Fruit fly (Drosophila melanogaster) whole organism, wandering third instar larva: ENCODE results near the gene CG14826.

ENCODE experiments used
- Dfd ChIP-seq: fragments of >200 bp; optimal IDR thresholded peaks from 2 replicates; lab custom pipeline; 2017; ENCODE audit warnings: missing biosample characterization, missing genetic modification characterization
- HLH106 ChIP-seq: fragments of 200-800 bp; optimal IDR thresholded peaks from 3 replicates; lab custom pipeline; 2019; ENCODE audit warnings: missing biosample characterization, mild to moderate bottlenecking, missing genetic modification characterization, moderate library complexity
- Jra ChIP-seq: sonication (Bioruptor generic); optimal IDR thresholded peaks from 2 replicates; lab custom pipeline; 2016; ENCODE audit warnings: missing biosample characterization, missing genetic modification characterization
- N ChIP-seq: fragments of >200 bp; optimal IDR thresholded peaks from 2 replicates; lab custom pipeline; 2018; ENCODE audit warnings: missing biosample characterization, missing external identifiers, missing genetic modification characterization
- OdsH ChIP-seq: fragments of 200-800 bp; sonication (Bioruptor generic); optimal IDR thresholded peaks from 2 replicates; lab custom pipeline; 2016; ENCODE audit warnings: missing biosample characterization, mild to moderate bottlenecking, missing genetic modification characterization
- dl ChIP-seq, 2 experiments: fragments of 175-275, 200-275 bp in 1 of 2; fragments of 200-275 bp in 1 of 2; sonication (Bioruptor generic); optimal IDR thresholded peaks; lab custom pipeline; 2018; ENCODE audit warnings: mild to moderate bottlenecking in 2 of 2, missing biosample characterization in 2 of 2, missing genetic modification characterization in 2 of 2, moderate library complexity in 2 of 2; ENCODE audit not compliant: partially characterized antibody in 2 of 2, insufficient read depth in 1 of 2
- lola ChIP-seq: fragments of >200 bp; optimal IDR thresholded peaks from 2 replicates; lab custom pipeline; 2017; ENCODE audit warnings: missing biosample characterization, missing genetic modification characterization
- psq ChIP-seq: fragments of 200-800 bp; sonication (Bioruptor generic); optimal IDR thresholded peaks from 3 replicates; lab custom pipeline; 2017; ENCODE audit warnings: missing biosample characterization, mild to moderate bottlenecking, missing genetic modification characterization, moderate library complexity
- rgr ChIP-seq: fragments of 200-800 bp; sonication (Bioruptor generic); optimal IDR thresholded peaks from 3 replicates; lab custom pipeline; 2016; ENCODE audit warnings: missing biosample characterization, mild to moderate bottlenecking, missing genetic modification characterization
- tai ChIP-seq: sonication (Bioruptor generic); optimal IDR thresholded peaks from 2 replicates; lab custom pipeline; 2016; ENCODE audit warnings: missing biosample characterization, missing genetic modification characterization

DNA sequence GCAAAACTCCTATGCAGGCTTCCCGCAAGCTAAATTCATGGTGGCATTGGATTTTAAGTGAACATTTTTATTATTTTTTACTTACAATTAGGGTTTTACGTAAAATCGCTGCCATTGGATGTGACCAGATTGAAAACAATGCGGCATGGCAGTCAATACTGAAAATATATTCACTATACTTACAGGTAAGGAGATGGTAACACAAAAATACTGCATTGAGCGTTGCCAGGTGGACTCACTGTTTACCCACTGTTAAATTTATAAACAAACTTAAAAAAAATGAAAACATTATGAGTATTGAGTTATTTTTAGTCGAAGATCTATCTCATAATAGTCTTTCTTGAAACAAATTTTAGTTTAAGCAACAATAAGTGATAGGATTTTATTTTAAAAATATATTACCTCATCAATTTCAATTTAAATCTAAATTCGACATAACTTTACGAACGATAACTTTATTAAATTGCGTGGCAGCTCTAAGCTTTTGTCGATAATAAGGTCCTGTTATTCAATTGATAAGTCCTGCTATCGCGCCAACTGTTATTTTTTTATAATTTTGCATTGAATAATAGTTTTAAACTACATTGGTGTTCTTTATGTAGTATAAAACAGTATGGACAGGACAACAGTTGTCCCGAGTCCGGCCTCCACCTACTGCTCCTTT, 9.6 kb downstream of the CG14826 start, which contains the start of the genes mRpL50 and mei-P22:
- TF ChIP-seq Dfd (no peak), lola (GFP tag; lab: Kevin White, UChicago) (no peak), N (GFP tag; lab: Kevin White, UChicago) (no peak), psq (no peak), Jra (peak; percentile 21), rgr (GFP tag; lab: Kevin White, UChicago) (peak; percentile 88), HLH106 (tag; lab: Kevin White, UChicago) (no peak), tai (GFP tag; lab: Kevin White, UChicago) (no peak), OdsH (GFP tag; lab: Kevin White, UChicago) (no peak), dl (GFP tag; optimal IDR thresholded peaks at IDR 0.05; lab: Kevin White, UChicago; ENCODE audit: insufficient read depth in 1 of 2, partially characterized antibody in 2 of 2) (no peak)
